Worm (Caenorhabditis elegans): ENCODE results near the gene kqt-1.

ce11 chrX:6618712-6619111 is at the start of gene kqt-1:
- TF ChIP-seq hmbx-1 (tag; optimal IDR thresholded peaks at IDR 0.05) (no peak), pes-1 (GFP tag; IDR thresholded peaks at IDR 0.05) (no peak), tbx-11 (GFP tag; IDR thresholded peaks at IDR 0.05) (no peak), ceh-36 (tag; optimal IDR thresholded peaks at IDR 0.05) (no peak), ets-7 (tag; optimal IDR thresholded peaks at IDR 0.05) (no peak), ama-1 (optimal IDR thresholded peaks at IDR 0.05) (no peak)
